Worm (Caenorhabditis elegans) whole organism, late embryonic: Measurements from ENCODE around the gene ttr-9.

Experiments used
- C08G9.2 ChIP-seq: sonication (generic microtip); optimal IDR thresholded peaks from 2 replicates; lab custom pipeline; 2016; ENCODE audit warnings: mild to moderate bottlenecking, missing genetic modification characterization, moderate library complexity, missing compliant biosample characterization
- F13H6.1 ChIP-seq: sonication (generic microtip); optimal IDR thresholded peaks from 2 replicates; lab custom pipeline; 2016; ENCODE audit warnings: missing genetic modification characterization, missing compliant biosample characterization
- K09A11.1 ChIP-seq: sonication (generic microtip); optimal IDR thresholded peaks from 2 replicates; lab custom pipeline; 2017; ENCODE audit warnings: antibody characterized with exemption, mild to moderate bottlenecking, missing genetic modification characterization, missing compliant biosample characterization; ENCODE audit not compliant: insufficient read depth
- T23F11.4 ChIP-seq: fragments of 200-800 bp; sonication (Bioruptor generic); optimal IDR thresholded peaks from 2 replicates; lab custom pipeline; 2018; ENCODE audit warnings: mild to moderate bottlenecking, missing genetic modification characterization, missing compliant biosample characterization
- Y22D7AL.16 ChIP-seq: sonication (generic microtip); optimal IDR thresholded peaks from 2 replicates; lab custom pipeline; 2016; ENCODE audit warnings: missing genetic modification characterization, missing compliant biosample characterization
- ahr-1 ChIP-seq: sonication (generic microtip); optimal IDR thresholded peaks from 2 replicates; lab custom pipeline; 2016; ENCODE audit warnings: missing genetic modification characterization, missing compliant biosample characterization
- ama-1 ChIP-seq: fragments of 150-350 bp; optimal IDR thresholded peaks from 2 replicates; lab custom pipeline; 2014
- ceh-14 ChIP-seq: sonication (generic microtip); optimal IDR thresholded peaks from 2 replicates; lab custom pipeline; 2016; ENCODE audit warnings: missing genotype, missing genetic modification characterization, missing compliant biosample characterization
- ceh-18 ChIP-seq: sonication (generic microtip); optimal IDR thresholded peaks from 2 replicates; lab custom pipeline; 2016; ENCODE audit warnings: missing genetic modification characterization, missing compliant biosample characterization
- ceh-19 ChIP-seq: fragments of 200-800 bp; sonication (Bioruptor generic); optimal IDR thresholded peaks from 2 replicates; lab custom pipeline; 2018; ENCODE audit warnings: mild to moderate bottlenecking, missing genetic modification characterization, missing compliant biosample characterization
- ceh-2 ChIP-seq: sonication (generic microtip); optimal IDR thresholded peaks from 2 replicates; lab custom pipeline; 2016; ENCODE audit warnings: missing genotype, missing genetic modification characterization, missing compliant biosample characterization
- ceh-24 ChIP-seq: sonication (generic microtip); optimal IDR thresholded peaks from 2 replicates; lab custom pipeline; 2016; ENCODE audit warnings: mild to moderate bottlenecking, missing genetic modification characterization, missing compliant biosample characterization
- ceh-31 ChIP-seq: sonication (generic microtip); optimal IDR thresholded peaks from 2 replicates; lab custom pipeline; 2016; ENCODE audit warnings: missing genetic modification characterization, missing compliant biosample characterization
- ceh-34 ChIP-seq: sonication (generic microtip); optimal IDR thresholded peaks from 2 replicates; lab custom pipeline; 2016; ENCODE audit warnings: mild to moderate bottlenecking, missing genetic modification characterization, missing compliant biosample characterization
- ceh-6 ChIP-seq: fragments of 200-800 bp; sonication (Bioruptor generic); optimal IDR thresholded peaks from 2 replicates; lab custom pipeline; 2018; ENCODE audit warnings: mild to moderate bottlenecking, missing genetic modification characterization, missing compliant biosample characterization
- dve-1 ChIP-seq: sonication (generic microtip); optimal IDR thresholded peaks from 2 replicates; lab custom pipeline; 2017; ENCODE audit warnings: antibody characterized with exemption, mild to moderate bottlenecking, missing genetic modification characterization, missing compliant biosample characterization
- elt-4 ChIP-seq: sonication (generic microtip); optimal IDR thresholded peaks from 2 replicates; lab custom pipeline; 2016; ENCODE audit warnings: missing genetic modification characterization, missing compliant biosample characterization
- eyg-1 ChIP-seq: sonication (generic microtip); optimal IDR thresholded peaks from 2 replicates; lab custom pipeline; 2016; ENCODE audit warnings: missing genotype, missing genetic modification characterization, missing compliant biosample characterization
- fax-1 ChIP-seq: sonication (generic microtip); optimal IDR thresholded peaks from 2 replicates; lab custom pipeline; 2016; ENCODE audit warnings: missing genotype, missing genetic modification characterization, missing compliant biosample characterization
- fkh-10 ChIP-seq: fragments of 150-350 bp; optimal IDR thresholded peaks from 2 replicates; lab custom pipeline; 2014; ENCODE audit warnings: missing biosample characterization, missing genetic modification reagents, missing genetic modification characterization
- fkh-6 ChIP-seq: sonication (generic microtip); optimal IDR thresholded peaks from 2 replicates; lab custom pipeline; 2016; ENCODE audit warnings: missing genetic modification characterization, missing compliant biosample characterization
- gmeb-2 ChIP-seq: sonication (generic microtip); optimal IDR thresholded peaks from 2 replicates; lab custom pipeline; 2016; ENCODE audit warnings: missing genetic modification characterization, inconsistent platforms, missing compliant biosample characterization
- hlh-13 ChIP-seq: fragments of 200-800 bp; sonication (Bioruptor generic); optimal IDR thresholded peaks from 2 replicates; lab custom pipeline; 2018; ENCODE audit warnings: mild to moderate bottlenecking, missing genetic modification characterization, missing compliant biosample characterization
- hlh-15 ChIP-seq: sonication (generic microtip); optimal IDR thresholded peaks from 2 replicates; lab custom pipeline; 2016; ENCODE audit warnings: missing genetic modification characterization, missing compliant biosample characterization
- hlh-30 ChIP-seq: sonication (generic microtip); optimal IDR thresholded peaks from 2 replicates; lab custom pipeline; 2017; ENCODE audit warnings: antibody characterized with exemption, missing genetic modification characterization, missing compliant biosample characterization; ENCODE audit not compliant: insufficient read depth
- hlh-6 ChIP-seq: sonication (generic microtip); optimal IDR thresholded peaks from 2 replicates; lab custom pipeline; 2016; ENCODE audit warnings: missing genotype, missing genetic modification characterization, missing compliant biosample characterization
- hlh-8 ChIP-seq: sonication (generic microtip); optimal IDR thresholded peaks from 2 replicates; lab custom pipeline; 2016; ENCODE audit warnings: missing genotype, missing genetic modification characterization, missing compliant biosample characterization
- lin-11 ChIP-seq: fragments of 200-800 bp; sonication (Bioruptor generic); optimal IDR thresholded peaks from 2 replicates; lab custom pipeline; 2018; ENCODE audit warnings: mild to moderate bottlenecking, missing genetic modification characterization, missing compliant biosample characterization
- madf-2 ChIP-seq: sonication (generic microtip); optimal IDR thresholded peaks from 2 replicates; lab custom pipeline; 2017; ENCODE audit warnings: missing genetic modification characterization, missing compliant biosample characterization
- nhr-11 ChIP-seq: fragments of 150-350 bp; optimal IDR thresholded peaks from 2 replicates; lab custom pipeline; 2014; ENCODE audit warnings: missing biosample characterization, missing genetic modification characterization
- nhr-232 ChIP-seq: sonication (generic microtip); optimal IDR thresholded peaks from 2 replicates; lab custom pipeline; 2016; ENCODE audit warnings: missing genetic modification characterization, missing compliant biosample characterization
- odd-2 ChIP-seq: sonication (generic microtip); optimal IDR thresholded peaks from 2 replicates; lab custom pipeline; 2017; ENCODE audit warnings: antibody characterized with exemption, mild to moderate bottlenecking, missing genetic modification characterization, missing compliant biosample characterization
- pag-3 ChIP-seq: sonication (generic microtip); optimal IDR thresholded peaks from 2 replicates; lab custom pipeline; 2016; ENCODE audit warnings: missing compliant biosample characterization, missing genetic modification characterization, borderline replicate concordance
- pat-9 ChIP-seq: fragments of 200-800 bp; sonication (Bioruptor generic); optimal IDR thresholded peaks from 2 replicates; lab custom pipeline; 2018; ENCODE audit warnings: mild to moderate bottlenecking, missing genetic modification characterization, moderate library complexity, missing compliant biosample characterization
- pax-1 ChIP-seq: fragments of 150-350 bp; optimal IDR thresholded peaks from 2 replicates; lab custom pipeline; 2014; ENCODE audit warnings: missing biosample characterization, missing genetic modification characterization
- pha-2 ChIP-seq: sonication (generic microtip); optimal IDR thresholded peaks from 2 replicates; lab custom pipeline; 2017; ENCODE audit warnings: mild to moderate bottlenecking, missing genetic modification characterization, missing compliant biosample characterization
- pha-4 ChIP-seq: fragments of 150-350 bp; optimal IDR thresholded peaks from 2 replicates; lab custom pipeline; 2018; ENCODE audit warnings: missing biosample characterization, missing genetic modification reagents, missing genetic modification characterization
- pros-1 ChIP-seq: fragments of 150-350 bp; optimal IDR thresholded peaks from 2 replicates; lab custom pipeline; 2014; ENCODE audit warnings: missing biosample characterization, missing genetic modification reagents, missing genetic modification characterization
- rnt-1 ChIP-seq: sonication (generic microtip); optimal IDR thresholded peaks from 2 replicates; lab custom pipeline; 2016; ENCODE audit warnings: missing genetic modification characterization, missing compliant biosample characterization
- sox-4 ChIP-seq: sonication (generic microtip); optimal IDR thresholded peaks from 2 replicates; lab custom pipeline; 2017; ENCODE audit warnings: mild to moderate bottlenecking, missing genetic modification characterization, inconsistent platforms, missing compliant biosample characterization
- syd-9 ChIP-seq: sonication (generic microtip); optimal IDR thresholded peaks from 2 replicates; lab custom pipeline; 2016; ENCODE audit warnings: mild to moderate bottlenecking, missing genetic modification characterization, moderate library complexity, missing compliant biosample characterization
- tbx-2 ChIP-seq: sonication (generic microtip); optimal IDR thresholded peaks from 2 replicates; lab custom pipeline; 2016; ENCODE audit warnings: missing genetic modification characterization, missing compliant biosample characterization
- tbx-7 ChIP-seq: sonication (generic microtip); optimal IDR thresholded peaks from 2 replicates; lab custom pipeline; 2016; ENCODE audit warnings: missing genotype, missing genetic modification characterization, missing compliant biosample characterization
- unc-42 ChIP-seq: sonication (generic microtip); optimal IDR thresholded peaks from 2 replicates; lab custom pipeline; 2016; ENCODE audit warnings: missing genotype, missing genetic modification characterization, missing compliant biosample characterization
- unc-55 ChIP-seq: sonication (generic microtip); optimal IDR thresholded peaks from 2 replicates; lab custom pipeline; 2017; ENCODE audit warnings: missing biosample characterization, missing genetic modification reagents, missing genetic modification characterization
- unc-86 ChIP-seq: sonication (generic microtip); optimal IDR thresholded peaks from 2 replicates; lab custom pipeline; 2016; ENCODE audit warnings: missing genetic modification characterization, missing compliant biosample characterization

Gene ttr-9

DNA sequence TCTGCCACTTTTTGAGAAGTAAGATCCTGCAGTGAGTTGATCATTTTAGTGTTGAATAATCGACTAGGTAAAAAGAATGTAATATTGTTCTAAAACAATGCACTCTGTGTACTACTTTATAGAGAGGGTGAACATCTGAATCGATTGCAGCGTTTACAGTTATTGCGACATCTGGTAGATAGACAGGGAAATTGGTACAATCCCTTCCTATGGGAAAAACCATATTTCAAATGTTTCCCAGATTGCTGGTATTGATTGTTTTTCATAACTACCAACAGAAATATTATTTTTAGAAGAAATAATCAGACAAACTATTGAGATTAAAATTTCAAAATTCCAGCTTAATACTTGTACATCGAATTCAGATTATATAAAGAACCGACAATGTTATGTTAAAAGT, 21.1 kb downstream of the ttr-9 start, which contains the start of gene gadr-2:
gadr-2 (minus strand) TSS at position 101 of the 400 bp plus-strand sequence.
- no peak for TF ChIP-seq lin-11 (tag; lab: Kevin White, UChicago)
- TF ChIP-seq tbx-2: no peak
- no peak for TF ChIP-seq odd-2
- TF ChIP-seq hlh-15 (tag; lab: Kevin White, UChicago): no peak
- no peak for TF ChIP-seq unc-42
- TF ChIP-seq ceh-6 (GFP tag; lab: Kevin White, UChicago): no peak
- no peak for TF ChIP-seq tbx-7 (tag; lab: Kevin White, UChicago)

- TF ChIP-seq pag-3 (tag; lab: Kevin White, UChicago): no peak
- no peak for TF ChIP-seq fax-1
- TF ChIP-seq ceh-6 (GFP tag; lab: Kevin White, UChicago): no peak
- no peak for TF ChIP-seq pros-1 (tag; lab: Kevin White, UChicago)
Observed at ce11 chrIV:9480936-9481335, 25.2 kb downstream of the ttr-9 start, which contains the start of gene cng-3. Gene cng-3, minus strand, starts transcription at chrIV:9481037.

ce11 chrIV:9477135-9477928, 28.8 kb downstream of the ttr-9 start, which contains the start of gene wrt-3:
Gene wrt-3, minus strand, starts transcription at chrIV:9477456.
- peak; percentile 97 for TF ChIP-seq ceh-6 (GFP tag; lab: Kevin White, UChicago)
- no peak for TF ChIP-seq pha-4 (tag; lab: Kevin White, UChicago)
- TF ChIP-seq fkh-6 (tag; lab: Kevin White, UChicago): peak; percentile 94
- peak; percentile 93 for TF ChIP-seq gmeb-2 (tag; lab: Kevin White, UChicago)
- TF ChIP-seq ama-1 (lab: Kevin White, UChicago): no peak
- peak; percentile 93 for TF ChIP-seq ceh-19
- TF ChIP-seq eyg-1 (tag; lab: Kevin White, UChicago): peak; percentile 86
- TF ChIP-seq lin-11 (tag; lab: Kevin White, UChicago): peak; percentile 93
- peak; percentile 95 for TF ChIP-seq syd-9 (tag; lab: Kevin White, UChicago)
- TF ChIP-seq madf-2 (tag; lab: Kevin White, UChicago): peak; percentile 88
- TF ChIP-seq ceh-31 (tag; lab: Kevin White, UChicago): peak; percentile 71
- peak; percentile 84 for TF ChIP-seq ceh-14 (tag; lab: Kevin White, UChicago)
- TF ChIP-seq hlh-8: peak; percentile 84
- TF ChIP-seq nhr-232 (tag; lab: Kevin White, UChicago): peak; percentile 87
- TF ChIP-seq hlh-13: peak; percentile 91
- TF ChIP-seq hlh-6 (tag; lab: Kevin White, UChicago): peak; percentile 97
- TF ChIP-seq T23F11.4 (GFP tag; lab: Kevin White, UChicago): peak; percentile 91
- TF ChIP-seq unc-86: peak; percentile 92
- TF ChIP-seq ceh-18 (tag; lab: Kevin White, UChicago): peak; percentile 82
- peak; percentile 73 for TF ChIP-seq dve-1 (tag; lab: Kevin White, UChicago)
- peak; percentile 93 for TF ChIP-seq pat-9 (tag; lab: Kevin White, UChicago)
- TF ChIP-seq elt-4 (tag; lab: Kevin White, UChicago): peak; percentile 80
- peak; percentile 94 for TF ChIP-seq Y22D7AL.16 (tag; lab: Kevin White, UChicago)
- TF ChIP-seq K09A11.1: peak; percentile 77
- no peak for TF ChIP-seq unc-55 (GFP tag; lab: Kevin White, UChicago)
- peak; percentile 89 for TF ChIP-seq ceh-2
- peak; percentile 14 for TF ChIP-seq hlh-30 (tag; lab: Kevin White, UChicago)
- peak; percentile 0 for TF ChIP-seq fkh-10
- peak; percentile 94 for TF ChIP-seq tbx-2
- TF ChIP-seq sox-4 (tag; lab: Kevin White, UChicago): peak; percentile 94
- TF ChIP-seq ahr-1: peak; percentile 92
- TF ChIP-seq nhr-11 (tag; lab: Kevin White, UChicago): no peak
- TF ChIP-seq pha-2: peak; percentile 89
- TF ChIP-seq rnt-1 (tag; lab: Kevin White, UChicago): peak; percentile 79
- TF ChIP-seq F13H6.1 (tag; lab: Kevin White, UChicago): peak; percentile 90
- TF ChIP-seq C08G9.2: peak; percentile 87
- TF ChIP-seq pax-1 (tag; lab: Kevin White, UChicago): no peak
- TF ChIP-seq ceh-24 (tag; lab: Kevin White, UChicago): peak; percentile 90
- peak; percentile 43 for TF ChIP-seq unc-42
- TF ChIP-seq pag-3 (tag; lab: Kevin White, UChicago): peak; percentile 53
- peak; percentile 93 for TF ChIP-seq ceh-34 (tag; lab: Kevin White, UChicago)
- TF ChIP-seq fax-1: peak; percentile 97
